Fruit fly (Drosophila melanogaster) whole organism, embryonic: ENCODE data around the gene Jhbp1.

Experiments
- ATbp ChIP-seq: fragments of 200-800 bp; sonication (Bioruptor generic); optimal IDR thresholded peaks from 2 replicates; lab custom pipeline; 2017; ENCODE audit warnings: missing biosample characterization, mild to moderate bottlenecking, missing genetic modification characterization, missing genetic modification reagents
- Atf3 ChIP-seq: fragments of 200-800 bp; sonication (Bioruptor generic); optimal IDR thresholded peaks from 3 replicates; lab custom pipeline; 2016; ENCODE audit warnings: missing biosample characterization, missing genetic modification characterization
- Awh ChIP-seq: fragments of 200-800 bp; sonication (Bioruptor generic); IDR thresholded peaks from 2 replicates; pipeline ENCODE4, ENCODE4 v1.3.6; 2022; ENCODE audit warnings: missing biosample characterization, missing genetic modification characterization
- CG10462 ChIP-seq: fragments of 200-800 bp; sonication (Bioruptor generic); optimal IDR thresholded peaks from 2 replicates; lab custom pipeline; 2016; ENCODE audit warnings: missing biosample characterization, missing genetic modification characterization
- CG11085 ChIP-seq: fragments of 200-800 bp; sonication (Bioruptor generic); IDR thresholded peaks from 2 replicates; pipeline ENCODE4 v1.3.6; 2022; ENCODE audit warnings: missing biosample characterization, missing genetic modification characterization
- CG11398 ChIP-seq: fragments of 200-800 bp; sonication (Bioruptor generic); optimal IDR thresholded peaks from 2 replicates; lab custom pipeline; 2016; ENCODE audit warnings: missing biosample characterization, missing genetic modification characterization
- CG11696 ChIP-seq: fragments of 200-800 bp; sonication (Bioruptor generic); IDR thresholded peaks from 2 replicates; pipeline ENCODE4 v1.3.6; 2022; ENCODE audit warnings: missing biosample characterization, missing genetic modification characterization
- CG11723 ChIP-seq: fragments of 200-800 bp; sonication (Bioruptor generic); optimal IDR thresholded peaks from 2 replicates; lab custom pipeline; 2017; ENCODE audit warnings: missing biosample characterization, mild to moderate bottlenecking, missing genetic modification characterization
- CG14667 ChIP-seq: fragments of 200-800 bp; sonication (Bioruptor generic); IDR thresholded peaks from 2 replicates; pipeline ENCODE4 v1.3.6; 2022; ENCODE audit warnings: missing biosample characterization, missing genetic modification characterization
- CG16863 ChIP-seq: fragments of 200-800 bp; sonication (Bioruptor generic); optimal IDR thresholded peaks from 3 replicates; lab custom pipeline; 2016; ENCODE audit warnings: missing biosample characterization, missing genetic modification characterization
- CG1792 ChIP-seq: fragments of 200-800 bp; sonication (Bioruptor generic); optimal IDR thresholded peaks from 2 replicates; lab custom pipeline; 2016; ENCODE audit warnings: missing biosample characterization, missing genetic modification characterization
- CG18262 ChIP-seq: fragments of 200-800 bp; optimal IDR thresholded peaks from 3 replicates; lab custom pipeline; 2019; ENCODE audit warnings: missing biosample characterization, mild to moderate bottlenecking, missing genetic modification characterization, moderate library complexity
- CG2889 ChIP-seq: fragments of 200-800 bp; sonication (Bioruptor generic); IDR thresholded peaks from 3 replicates; pipeline ENCODE4 v1.3.6; 2022; ENCODE audit warnings: missing biosample characterization, missing genetic modification characterization
- CG30403 ChIP-seq: fragments of 200-800 bp; sonication (Bioruptor generic); optimal IDR thresholded peaks from 3 replicates; lab custom pipeline; 2016; ENCODE audit warnings: missing biosample characterization, missing genetic modification characterization
- CG32767 ChIP-seq: fragments of 200-800 bp; sonication (Bioruptor generic); IDR thresholded peaks from 2 replicates; pipeline ENCODE4 v1.3.6; 2022; ENCODE audit warnings: missing biosample characterization, missing genetic modification characterization
- CG34224 ChIP-seq: fragments of 200-800 bp; sonication (Bioruptor generic); IDR thresholded peaks from 3 replicates; pipeline ENCODE4 v1.3.6; 2022; ENCODE audit warnings: missing biosample characterization, missing genetic modification characterization; ENCODE audit not compliant: partially characterized antibody
- CG34376 ChIP-seq: fragments of 200-800 bp; sonication (Bioruptor generic); optimal IDR thresholded peaks from 2 replicates; lab custom pipeline; 2018; ENCODE audit warnings: missing biosample characterization, mild to moderate bottlenecking, missing genetic modification characterization
- CG3847 ChIP-seq: fragments of 200-800 bp; sonication (Bioruptor generic); IDR thresholded peaks from 2 replicates; pipeline ENCODE4 v1.3.6; 2022; ENCODE audit warnings: missing biosample characterization, missing genetic modification characterization
- CG42726 ChIP-seq: fragments of 200-800 bp; sonication (Bioruptor generic); IDR thresholded peaks from 2 replicates; pipeline ENCODE4 v1.3.6; 2022; ENCODE audit warnings: missing biosample characterization, missing genetic modification characterization; ENCODE audit not compliant: partially characterized antibody
- CG6175 ChIP-seq: fragments of 200-800 bp; sonication (Bioruptor generic); IDR thresholded peaks from 3 replicates; pipeline ENCODE4 v1.3.6; 2022; ENCODE audit warnings: missing biosample characterization, missing genetic modification characterization
- CG7556 ChIP-seq: fragments of 200-800 bp; sonication (Bioruptor generic); optimal IDR thresholded peaks from 2 replicates; lab custom pipeline; 2017; ENCODE audit warnings: missing biosample characterization, mild to moderate bottlenecking, missing genetic modification characterization
- CG7987 ChIP-seq: fragments of 200-800 bp; sonication (Bioruptor generic); optimal IDR thresholded peaks from 2 replicates; lab custom pipeline; 2018; ENCODE audit warnings: missing biosample characterization, mild to moderate bottlenecking, missing genetic modification characterization, moderate library complexity
- CG8290 ChIP-seq, 3 experiments: fragments of 200-800 bp; sonication (Bioruptor generic); optimal IDR thresholded peaks; 2 replicates each; lab custom pipeline; 2016 to 2019; ENCODE audit warnings: missing biosample characterization in 3 of 3, missing genetic modification characterization in 3 of 3, mild to moderate bottlenecking in 2 of 3, moderate library complexity in 1 of 3
- CG9932 ChIP-seq: fragments of 200-800 bp; sonication (Bioruptor generic); IDR thresholded peaks from 2 replicates; pipeline ENCODE4 v1.3.6; 2022; ENCODE audit warnings: missing biosample characterization, missing genetic modification characterization
- CoRest ChIP-seq: fragments of 200-800 bp; sonication (Bioruptor generic); optimal IDR thresholded peaks from 3 replicates; lab custom pipeline; 2018; ENCODE audit warnings: missing biosample characterization, mild to moderate bottlenecking, missing genetic modification characterization, moderate library complexity
- Dbx ChIP-seq: fragments of 200-800 bp; sonication (Bioruptor generic); IDR thresholded peaks from 3 replicates; pipeline ENCODE4 v1.3.6; 2022; ENCODE audit warnings: missing biosample characterization, missing genetic modification characterization
- Dp ChIP-seq: fragments of 200-800 bp; sonication (Bioruptor generic); optimal IDR thresholded peaks from 2 replicates; lab custom pipeline; 2018; ENCODE audit warnings: missing biosample characterization, mild to moderate bottlenecking, missing genetic modification characterization, moderate library complexity
- Drgx ChIP-seq: fragments of 200-800 bp; sonication (Bioruptor generic); IDR thresholded peaks from 2 replicates; pipeline ENCODE4 v1.3.6; 2022; ENCODE audit warnings: missing biosample characterization, missing genetic modification characterization
- Hr51 ChIP-seq, 2 experiments: fragments of 200-800 bp; sonication (Bioruptor generic); optimal IDR thresholded peaks; 2 replicates in 1 of 2; 3 replicates in 1 of 2; lab custom pipeline; 2016 to 2018; ENCODE audit warnings: missing biosample characterization in 2 of 2, missing genetic modification characterization in 2 of 2, mild to moderate bottlenecking in 1 of 2, moderate library complexity in 1 of 2
- Lhr ChIP-seq: fragments of 200-800 bp; sonication (Bioruptor generic); optimal IDR thresholded peaks from 3 replicates; lab custom pipeline; 2017; ENCODE audit warnings: mild to moderate bottlenecking, missing biosample characterization, missing genetic modification reagents, missing genetic modification characterization
- NC2α ChIP-seq: fragments of 200-800 bp; sonication (Bioruptor generic); optimal IDR thresholded peaks from 2 replicates; lab custom pipeline; 2016; ENCODE audit warnings: missing biosample characterization, missing genetic modification characterization
- NFAT ChIP-seq: fragments of 200-800 bp; sonication (Bioruptor generic); IDR thresholded peaks from 2 replicates; pipeline ENCODE4 v1.3.6; 2022; ENCODE audit warnings: missing biosample characterization, missing genetic modification characterization
- NK7.1 ChIP-seq: fragments of 200-800 bp; sonication (Bioruptor generic); optimal IDR thresholded peaks from 3 replicates; lab custom pipeline; 2016; ENCODE audit warnings: missing biosample characterization, missing genetic modification characterization
- Sox100B ChIP-seq: fragments of 200-800 bp; sonication (Bioruptor generic); optimal IDR thresholded peaks from 3 replicates; lab custom pipeline; 2018; ENCODE audit warnings: missing biosample characterization, mild to moderate bottlenecking, missing genetic modification characterization
- ap ChIP-seq: fragments of 200-800 bp; sonication (Bioruptor generic); IDR thresholded peaks from 2 replicates; pipeline ENCODE4 v1.3.6; 2022; ENCODE audit warnings: missing biosample characterization, missing genetic modification characterization
- bsh ChIP-seq, 2 experiments: fragments of 200-800 bp; sonication (Bioruptor generic); optimal IDR thresholded peaks; 2 replicates each; lab custom pipeline; 2017 to 2018; ENCODE audit warnings: mild to moderate bottlenecking in 2 of 2, missing biosample characterization in 2 of 2, missing genetic modification characterization in 2 of 2, moderate library complexity in 1 of 2
- caup ChIP-seq: fragments of 200-800 bp; sonication (Bioruptor generic); optimal IDR thresholded peaks from 3 replicates; lab custom pipeline; 2017; ENCODE audit warnings: missing biosample characterization, mild to moderate bottlenecking, missing genetic modification characterization, moderate library complexity; ENCODE audit not compliant: severe bottlenecking
- crc ChIP-seq: fragments of 200-800 bp; sonication (Bioruptor generic); optimal IDR thresholded peaks from 2 replicates; lab custom pipeline; 2016; ENCODE audit warnings: missing biosample characterization, missing genetic modification characterization
- dati ChIP-seq: fragments of 200-800 bp; sonication (Bioruptor generic); IDR thresholded peaks from 2 replicates; pipeline ENCODE4 v1.3.6; 2022; ENCODE audit warnings: missing biosample characterization, missing genetic modification characterization
- emc ChIP-seq: fragments of 200-800 bp; sonication (Bioruptor generic); optimal IDR thresholded peaks from 2 replicates; lab custom pipeline; 2016; ENCODE audit warnings: missing biosample characterization, missing genetic modification characterization
- en ChIP-seq: fragments of 200-800 bp; sonication (Bioruptor generic); optimal IDR thresholded peaks from 2 replicates; lab custom pipeline; 2016; ENCODE audit warnings: missing biosample characterization, missing genetic modification characterization
- esg ChIP-seq: fragments of 200-800 bp; sonication (Bioruptor generic); conservative IDR thresholded peaks from 2 replicates; pipeline ENCODE4 v1.3.6; 2022; ENCODE audit warnings: missing biosample characterization, missing genetic modification characterization
- fd64A ChIP-seq: fragments of 200-800 bp; sonication (Bioruptor generic); optimal IDR thresholded peaks from 3 replicates; lab custom pipeline; 2018; ENCODE audit warnings: missing biosample characterization, mild to moderate bottlenecking, missing genetic modification characterization
- insv ChIP-seq, 2 experiments: fragments of 200-800 bp; sonication (Bioruptor generic); optimal IDR thresholded peaks; 3 replicates each; lab custom pipeline; 2016 to 2018; ENCODE audit warnings: missing biosample characterization in 2 of 2, missing genetic modification characterization in 2 of 2
- knrl ChIP-seq: fragments of 200-800 bp; sonication (Bioruptor generic); IDR thresholded peaks from 3 replicates; pipeline ENCODE4 v1.3.6; 2022; ENCODE audit warnings: missing biosample characterization, missing genetic modification characterization; ENCODE audit not compliant: partially characterized antibody
- org-1 ChIP-seq: fragments of 200-800 bp; sonication (Bioruptor generic); optimal IDR thresholded peaks from 2 replicates; lab custom pipeline; 2017; ENCODE audit warnings: missing biosample characterization, missing genetic modification characterization
- pita ChIP-seq: fragments of 200-800 bp; sonication (Bioruptor generic); optimal IDR thresholded peaks from 2 replicates; lab custom pipeline; 2017; ENCODE audit warnings: missing biosample characterization, mild to moderate bottlenecking, missing genetic modification characterization
- sc ChIP-seq, 3 experiments: fragments of >200 bp in 2 of 3; fragments of 200-800 bp in 1 of 3; sonication (Bioruptor generic) in 1 of 3; optimal IDR thresholded peaks; 2 replicates in 2 of 3; 3 replicates in 1 of 3; lab custom pipeline; 2017; ENCODE audit warnings: mild to moderate bottlenecking in 1 of 3, missing biosample characterization in 1 of 3, missing genetic modification characterization in 1 of 3, missing genetic modification reagents in 1 of 3
- seq ChIP-seq: fragments of 200-800 bp; sonication (Bioruptor generic); IDR thresholded peaks from 2 replicates; pipeline ENCODE4 v1.3.6; 2022; ENCODE audit warnings: missing biosample characterization, missing genetic modification characterization
- vvl ChIP-seq: fragments of 200-800 bp; sonication (Bioruptor generic); IDR thresholded peaks from 2 replicates; pipeline ENCODE4 v1.3.6; 2022; ENCODE audit warnings: missing biosample characterization, missing genetic modification characterization
- wdn ChIP-seq: fragments of 200-800 bp; sonication (Bioruptor generic); IDR thresholded peaks from 2 replicates; pipeline ENCODE4 v1.3.6; 2022; ENCODE audit warnings: missing biosample characterization, missing genetic modification characterization

Jhbp1 gene

dm6 chr3R:4962689-4963088, 2.6 kb upstream of the Jhbp1 start (continued):
- TF ChIP-seq CG3847 (GFP tag; lab: Robert Waterston, UW): no peak
- TF ChIP-seq NC2α: no peak
- TF ChIP-seq CG9932 (GFP tag; lab: Robert Waterston, UW): peak; percentile 49; the same call in 1 of the 2 replicates
- no peak for TF ChIP-seq Drgx
- TF ChIP-seq Sox100B (GFP tag; lab: Kevin White, UChicago): no peak
- peak; percentile 54 for TF ChIP-seq CG8290 (GFP tag; optimal IDR thresholded peaks at IDR 0.05; lab: Kevin White, UChicago)
- TF ChIP-seq CG8290 (tag; optimal IDR thresholded peaks at IDR 0.05; lab: Kevin White, UChicago): peak in 1 of 2 experiments; percentile 61
- no peak for TF ChIP-seq caup (GFP tag; lab: Kevin White, UChicago)
- TF ChIP-seq CG34376 (GFP tag; lab: Kevin White, UChicago): no peak
- no peak for TF ChIP-seq CG34224 (GFP tag; lab: Robert Waterston, UW)
- no peak for TF ChIP-seq CG2889 (GFP tag; lab: Robert Waterston, UW)
- TF ChIP-seq wdn (GFP tag; lab: Robert Waterston, UW): no peak
- no peak for TF ChIP-seq CG1792 (GFP tag; lab: Kevin White, UChicago)
- no peak for TF ChIP-seq bsh (GFP tag; optimal IDR thresholded peaks at IDR 0.05; lab: Kevin White, UChicago)
- TF ChIP-seq seq: no peak
- TF ChIP-seq NFAT (GFP tag; lab: Robert Waterston, UW): no peak
- peak; percentile 45 for TF ChIP-seq knrl
- no peak for TF ChIP-seq CG7987 (GFP tag; lab: Kevin White, UChicago)
- no peak for TF ChIP-seq CG11398
- TF ChIP-seq crc (GFP tag; lab: Kevin White, UChicago): no peak
- TF ChIP-seq CG42726 (GFP tag; lab: Robert Waterston, UW): peak; percentile 43; the same call in 1 of the 2 replicates
- no peak for TF ChIP-seq CG7556
- no peak for TF ChIP-seq org-1 (GFP tag; lab: Kevin White, UChicago)
- TF ChIP-seq CG18262 (tag; lab: Kevin White, UChicago): no peak
- no peak for TF ChIP-seq CG11723 (GFP tag; lab: Kevin White, UChicago)
- no peak for TF ChIP-seq Dbx
- no peak for TF ChIP-seq CG10462 (GFP tag; lab: Kevin White, UChicago)
- TF ChIP-seq Atf3 (GFP tag; lab: Kevin White, UChicago): no peak
- no peak for TF ChIP-seq ATbp
- no peak for TF ChIP-seq CG32767 (GFP tag; lab: Robert Waterston, UW)
- no peak for TF ChIP-seq CG11696 (GFP tag; lab: Robert Waterston, UW)
- no peak for TF ChIP-seq en (GFP tag; lab: Kevin White, UChicago)
- TF ChIP-seq Dp (GFP tag; lab: Kevin White, UChicago): no peak
- TF ChIP-seq CG16863 (GFP tag; lab: Kevin White, UChicago): no peak
- TF ChIP-seq emc (GFP tag; lab: Kevin White, UChicago): no peak
- TF ChIP-seq esg (GFP tag; lab: Robert Waterston, UW): no peak
- no peak for TF ChIP-seq ap (GFP tag; lab: Robert Waterston, UW)
- no peak for TF ChIP-seq Awh (GFP tag; lab: Robert Waterston, UW)
- no peak for TF ChIP-seq NK7.1 (GFP tag; lab: Kevin White, UChicago)
- no peak for TF ChIP-seq CG6175 (GFP tag; lab: Robert Waterston, UW)
- TF ChIP-seq Hr51 (GFP tag; optimal IDR thresholded peaks at IDR 0.05; lab: Kevin White, UChicago): no peak
- TF ChIP-seq CoRest (tag; lab: Kevin White, UChicago): peak; percentile 3
- TF ChIP-seq pita: peak; percentile 33
- TF ChIP-seq insv (GFP tag; optimal IDR thresholded peaks at IDR 0.05; lab: Kevin White, UChicago): peak in 1 of 2 experiments; percentile 55
- no peak for TF ChIP-seq sc (optimal IDR thresholded peaks at IDR 0.05; lab: Kevin White, UChicago)
- no peak for TF ChIP-seq sc (GFP tag; optimal IDR thresholded peaks at IDR 0.05; lab: Kevin White, UChicago)
- TF ChIP-seq vvl (GFP tag; lab: Robert Waterston, UW): peak; percentile 57; the same call in 1 of the 2 replicates
- TF ChIP-seq fd64A (GFP tag; lab: Kevin White, UChicago): no peak
- TF ChIP-seq CG14667 (GFP tag; lab: Robert Waterston, UW): no peak
- TF ChIP-seq CG30403 (GFP tag; lab: Kevin White, UChicago): no peak
- peak; percentile 26 for TF ChIP-seq Lhr (GFP tag; lab: Kevin White, UChicago)
- no peak for TF ChIP-seq dati
- TF ChIP-seq CG11085: no peak
